Worm (Caenorhabditis elegans) whole organism, late embryonic: Measurements from ENCODE around the gene dpf-7.

Experiments
- elt-4 ChIP-seq: sonication (generic microtip); optimal IDR thresholded peaks from 2 replicates; lab custom pipeline; 2016; ENCODE audit warnings: missing genetic modification characterization, missing compliant biosample characterization
- pha-4 ChIP-seq: fragments of 150-350 bp; optimal IDR thresholded peaks from 2 replicates; lab custom pipeline; 2018; ENCODE audit warnings: missing biosample characterization, missing genetic modification reagents, missing genetic modification characterization
- rnt-1 ChIP-seq: sonication (generic microtip); optimal IDR thresholded peaks from 2 replicates; lab custom pipeline; 2016; ENCODE audit warnings: missing genetic modification characterization, missing compliant biosample characterization
- sox-4 ChIP-seq: sonication (generic microtip); optimal IDR thresholded peaks from 2 replicates; lab custom pipeline; 2017; ENCODE audit warnings: mild to moderate bottlenecking, missing genetic modification characterization, inconsistent platforms, missing compliant biosample characterization
- ttx-3 ChIP-seq: sonication (generic microtip); optimal IDR thresholded peaks from 2 replicates; lab custom pipeline; 2016; ENCODE audit warnings: missing genetic modification reagents, missing genetic modification characterization, missing compliant biosample characterization
- unc-3 ChIP-seq, 2 experiments: fragments of 200-800 bp in 1 of 2; sonication (Bioruptor generic) in 1 of 2; sonication (generic microtip) in 1 of 2; conservative IDR thresholded peaks in 1 of 2; optimal IDR thresholded peaks in 1 of 2; 2 replicates each; pipeline versions ENCODE4 v1.3.6 to Lab custom; 2016 to 2022; ENCODE audit warnings: missing compliant biosample characterization in 2 of 2, missing genetic modification characterization in 2 of 2, missing genetic modification reagents in 1 of 2

ce11 chrIV:4827219-4827618, 24.8 kb upstream of the dpf-7 start, which contains the start of gene mpz-4:
- TF ChIP-seq elt-4 (tag; lab: Kevin White, UChicago): no peak
- TF ChIP-seq ttx-3: no peak
- TF ChIP-seq rnt-1 (tag; lab: Kevin White, UChicago): no peak
- no peak for TF ChIP-seq unc-3 (GFP tag; conservative IDR thresholded peaks at IDR 0.05; lab: Robert Waterston, UW)
- TF ChIP-seq unc-3 (tag; optimal IDR thresholded peaks at IDR 0.05; lab: Kevin White, UChicago): no peak
- TF ChIP-seq sox-4: no peak
- TF ChIP-seq pha-4 (tag; lab: Kevin White, UChicago): no peak
